Fruit fly (Drosophila melanogaster): ENCODE measurements around the gene Remo.
A peak's percentile ranks its signal among the peaks of the same experiment; 100 is the strongest.

The Remo gene

DNA sequence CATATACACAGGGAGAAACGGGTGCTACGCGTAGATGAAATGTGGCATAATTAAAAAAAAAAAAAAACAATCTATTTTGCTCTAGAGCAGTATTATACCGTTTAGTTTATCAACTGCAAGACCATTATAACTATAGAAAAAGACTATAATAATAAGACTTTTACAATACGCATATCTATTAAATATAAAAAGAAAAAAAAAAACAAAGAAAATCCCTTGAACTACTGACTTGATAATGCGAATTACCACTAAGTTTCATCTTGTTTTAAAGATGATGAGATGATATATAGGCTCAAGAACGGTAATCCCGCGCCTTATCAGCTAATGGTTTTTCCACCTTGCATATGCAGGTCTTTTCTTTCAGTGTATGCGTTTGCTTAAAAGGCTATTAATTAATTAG is 19.3 kb downstream of the Remo start (continued):
- peak; percentile 44 for TF ChIP-seq achi (GFP tag; optimal IDR thresholded peaks at IDR 0.05)
- TF ChIP-seq vri (GFP tag; optimal IDR thresholded peaks at IDR 0.05), result peak; percentile 9
- TF ChIP-seq dsx (GFP tag; optimal IDR thresholded peaks at IDR 0.05; ENCODE audit: poor library complexity, severe bottlenecking), result no peak
- no peak for TF ChIP-seq CG1621 (tag; optimal IDR thresholded peaks at IDR 0.05)
- TF ChIP-seq acj6 (GFP tag; optimal IDR thresholded peaks at IDR 0.05), result peak; percentile 36
- TF ChIP-seq pdm3 (GFP tag; optimal IDR thresholded peaks at IDR 0.05), result peak; percentile 37
- peak; percentile 40; the same call in 1 of the 3 replicates for TF ChIP-seq CG8119 (GFP tag; IDR thresholded peaks at IDR 0.05)
- TF ChIP-seq CG3032 (tag; optimal IDR thresholded peaks at IDR 0.05), result peak; percentile 12
- peak; percentile 17 for TF ChIP-seq Sox102F (GFP tag; optimal IDR thresholded peaks at IDR 0.05)
- TF ChIP-seq Smox (GFP tag; optimal IDR thresholded peaks at IDR 0.05), result peak; percentile 61

- TF ChIP-seq dac (GFP tag; optimal IDR thresholded peaks at IDR 0.05), result no peak
- TF ChIP-seq CG3032 (tag; optimal IDR thresholded peaks at IDR 0.05), result no peak
- 0 out of 3 replicates have a peak, but pooled peaks have one; percentile 21 for TF ChIP-seq CG6163 (GFP tag; IDR thresholded peaks at IDR 0.05)
- TF ChIP-seq cyc (GFP tag; optimal IDR thresholded peaks at IDR 0.05), result no peak
- TF ChIP-seq CG4318 (GFP tag; optimal IDR thresholded peaks at IDR 0.05), result no peak
- TF ChIP-seq fd59A (GFP tag; optimal IDR thresholded peaks at IDR 0.05), result no peak
- TF ChIP-seq fkh (GFP tag; optimal IDR thresholded peaks at IDR 0.05), result no peak
- no peak for TF ChIP-seq salr (GFP tag; optimal IDR thresholded peaks at IDR 0.05)
- TF ChIP-seq spab (GFP tag; optimal IDR thresholded peaks at IDR 0.05), result no peak
- TF ChIP-seq CG6854 (GFP tag; optimal IDR thresholded peaks at IDR 0.05), result no peak
- no peak for TF ChIP-seq CG15336 (GFP tag; IDR thresholded peaks at IDR 0.05)
- no peak for TF ChIP-seq achi (GFP tag; optimal IDR thresholded peaks at IDR 0.05)
- peak; percentile 59 for TF ChIP-seq svp (GFP tag)
- no peak for TF ChIP-seq Sox15 (GFP tag; optimal IDR thresholded peaks at IDR 0.05)
- no peak for TF ChIP-seq CG6276 (GFP tag; optimal IDR thresholded peaks at IDR 0.05)
- TF ChIP-seq Eip75B (GFP tag; optimal IDR thresholded peaks at IDR 0.05), result no peak
- no peak for TF ChIP-seq Hr39 (GFP tag; optimal IDR thresholded peaks at IDR 0.05)
- no peak for TF ChIP-seq CG8119 (GFP tag; IDR thresholded peaks at IDR 0.05)
- no peak for TF ChIP-seq CG7368 (GFP tag; optimal IDR thresholded peaks at IDR 0.05)
- TF ChIP-seq vri (GFP tag; optimal IDR thresholded peaks at IDR 0.05), result peak; percentile 61
- no peak for TF ChIP-seq eg (GFP tag; IDR thresholded peaks at IDR 0.05)
- TF ChIP-seq CG8319 (GFP tag; optimal IDR thresholded peaks at IDR 0.05), result no peak
Measured at dm6 chrX:13310764-13311163, 22.9 kb downstream of the Remo start.

dm6 chrX:13312200-13312599 is 24.3 kb downstream of the Remo start:
- peak; percentile 16 for TF ChIP-seq CG16779 (tag; optimal IDR thresholded peaks at IDR 0.05)
- peak; percentile 20 for TF ChIP-seq CG8319 (GFP tag; optimal IDR thresholded peaks at IDR 0.05)
- TF ChIP-seq CG6276 (GFP tag; optimal IDR thresholded peaks at IDR 0.05), result peak; percentile 46
- peak; percentile 52 for TF ChIP-seq Lpt (GFP tag; optimal IDR thresholded peaks at IDR 0.05)
- TF ChIP-seq acj6 (GFP tag; optimal IDR thresholded peaks at IDR 0.05), result peak; percentile 54
- peak; percentile 15 for TF ChIP-seq CG4318 (GFP tag; optimal IDR thresholded peaks at IDR 0.05)
- TF ChIP-seq Sox102F (GFP tag; optimal IDR thresholded peaks at IDR 0.05), result peak; percentile 73
- TF ChIP-seq vri (GFP tag; optimal IDR thresholded peaks at IDR 0.05), result peak; percentile 28
- TF ChIP-seq Blimp-1 (GFP tag; optimal IDR thresholded peaks at IDR 0.05), result peak; percentile 33
- peak; percentile 52 for TF ChIP-seq CG1621 (tag; optimal IDR thresholded peaks at IDR 0.05)
- no peak; the same call in 1 of the 2 replicates for TF ChIP-seq Gug (GFP tag; IDR thresholded peaks at IDR 0.05)
- peak; percentile 61 for TF ChIP-seq CG3919 (GFP tag; optimal IDR thresholded peaks at IDR 0.05)
- peak; percentile 50 for TF ChIP-seq spab (GFP tag; optimal IDR thresholded peaks at IDR 0.05)
- TF ChIP-seq CG15336 (GFP tag; IDR thresholded peaks at IDR 0.05), result peak; percentile 72
- no peak for TF ChIP-seq fd85E (GFP tag; optimal IDR thresholded peaks at IDR 0.05)
- peak; percentile 49 for TF ChIP-seq Ets21C (GFP tag; optimal IDR thresholded peaks at IDR 0.05)
- peak; percentile 66 for TF ChIP-seq CG6808 (GFP tag; optimal IDR thresholded peaks at IDR 0.05)
- TF ChIP-seq fkh (GFP tag; optimal IDR thresholded peaks at IDR 0.05), result no peak
- peak; percentile 67 for TF ChIP-seq CG3032 (tag; optimal IDR thresholded peaks at IDR 0.05)
- TF ChIP-seq pdm3 (GFP tag; optimal IDR thresholded peaks at IDR 0.05), result peak; percentile 61
- TF ChIP-seq CG32006 (GFP tag; optimal IDR thresholded peaks at IDR 0.05), result peak; percentile 70
- TF ChIP-seq fd59A (GFP tag; optimal IDR thresholded peaks at IDR 0.05), result peak; percentile 65
- TF ChIP-seq CG7368 (GFP tag; optimal IDR thresholded peaks at IDR 0.05), result peak; percentile 45
- peak; percentile 76 for TF ChIP-seq esn (GFP tag; optimal IDR thresholded peaks at IDR 0.05)
- peak; percentile 55 for TF ChIP-seq CG6792 (GFP tag; optimal IDR thresholded peaks at IDR 0.05)
- peak; percentile 76 for TF ChIP-seq Met (GFP tag; optimal IDR thresholded peaks at IDR 0.05)
- peak; percentile 85 for TF ChIP-seq Eip78C (GFP tag)
- peak; percentile 59 for TF ChIP-seq Eip75B (GFP tag; optimal IDR thresholded peaks at IDR 0.05)
- peak; percentile 55 for TF ChIP-seq OdsH (GFP tag; optimal IDR thresholded peaks at IDR 0.05)
- TF ChIP-seq Hr4 (GFP tag; optimal IDR thresholded peaks at IDR 0.05), result peak; percentile 41
- peak; percentile 56 for TF ChIP-seq CG10631 (GFP tag; optimal IDR thresholded peaks at IDR 0.05)
- TF ChIP-seq Hr38 (GFP tag; optimal IDR thresholded peaks at IDR 0.05), result no peak
- no peak for TF ChIP-seq CG11294 (GFP tag; IDR thresholded peaks at IDR 0.05)
- TF ChIP-seq CG6854 (GFP tag; optimal IDR thresholded peaks at IDR 0.05), result peak; percentile 36
- TF ChIP-seq cyc (GFP tag; optimal IDR thresholded peaks at IDR 0.05), result peak; percentile 65
